Worm (Caenorhabditis elegans) whole organism, L3 larva: ENCODE data around the gene F09B9.5.
A peak's percentile ranks its signal among the peaks of the same experiment; 100 is the strongest.

Experiments used
- R02D3.7 ChIP-seq: fragments of 150-350 bp; optimal IDR thresholded peaks from 2 replicates; lab custom pipeline; 2014; ENCODE audit warnings: missing biosample characterization, missing genetic modification characterization
- ZK546.5 ChIP-seq: sonication (generic microtip); optimal IDR thresholded peaks from 2 replicates; lab custom pipeline; 2017; ENCODE audit warnings: missing biosample characterization, missing genetic modification characterization
- aly-2 ChIP-seq: fragments of 150-350 bp; optimal IDR thresholded peaks from 2 replicates; lab custom pipeline; 2014; ENCODE audit warnings: missing biosample characterization, missing genetic modification characterization
- ama-1 ChIP-seq: fragments of 150-350 bp; optimal IDR thresholded peaks from 2 replicates; lab custom pipeline; 2018
- ceh-16 ChIP-seq: sonication (generic microtip); optimal IDR thresholded peaks from 2 replicates; lab custom pipeline; 2017; ENCODE audit warnings: missing biosample characterization, missing genetic modification characterization
- ceh-28 ChIP-seq: fragments of 150-350 bp; optimal IDR thresholded peaks from 2 replicates; lab custom pipeline; 2014; ENCODE audit warnings: missing biosample characterization, missing genetic modification reagents, missing genetic modification characterization
- ceh-82 ChIP-seq: fragments of 150-350 bp; optimal IDR thresholded peaks from 2 replicates; lab custom pipeline; 2014; ENCODE audit warnings: missing biosample characterization, missing genetic modification characterization
- ceh-9 ChIP-seq: sonication (generic microtip); optimal IDR thresholded peaks from 2 replicates; lab custom pipeline; 2018; ENCODE audit warnings: missing biosample characterization, missing genetic modification characterization
- daf-12 ChIP-seq: fragments of 150-350 bp; optimal IDR thresholded peaks from 2 replicates; lab custom pipeline; 2014; ENCODE audit warnings: missing biosample characterization, missing genetic modification reagents, missing genetic modification characterization
- egl-27 ChIP-seq: sonication (generic microtip); optimal IDR thresholded peaks from 4 replicates; lab custom pipeline; 2017; ENCODE audit warnings: missing biosample characterization, missing genetic modification reagents, missing genetic modification characterization
- egl-5 ChIP-seq: fragments of 150-350 bp; optimal IDR thresholded peaks from 2 replicates; lab custom pipeline; 2017; ENCODE audit warnings: missing biosample characterization, missing genetic modification reagents, missing genetic modification characterization, inconsistent platforms
- elt-1 ChIP-seq: fragments of 150-350 bp; optimal IDR thresholded peaks from 2 replicates; lab custom pipeline; 2014; ENCODE audit warnings: missing biosample characterization, missing genetic modification characterization
- elt-2 ChIP-seq: sonication (generic microtip); optimal IDR thresholded peaks from 2 replicates; lab custom pipeline; 2016; ENCODE audit warnings: missing genetic modification reagents, mild to moderate bottlenecking, missing genetic modification characterization, missing compliant biosample characterization
- elt-3 ChIP-seq, 3 experiments: fragments of 150-350 bp in 1 of 3; sonication (generic microtip) in 2 of 3; optimal IDR thresholded peaks; 2 replicates in 2 of 3; 4 replicates in 1 of 3; lab custom pipeline; 2014 to 2017; ENCODE audit warnings: missing biosample characterization in 3 of 3, missing genetic modification characterization in 3 of 3
- eor-1 ChIP-seq, 2 experiments: fragments of 150-350 bp; optimal IDR thresholded peaks; 2 replicates each; lab custom pipeline; 2014 to 2018; ENCODE audit warnings: missing biosample characterization in 2 of 2, missing genetic modification characterization in 2 of 2
- fkh-10 ChIP-seq: sonication (generic microtip); optimal IDR thresholded peaks from 2 replicates; lab custom pipeline; 2017; ENCODE audit warnings: missing biosample characterization, missing genetic modification reagents, missing genetic modification characterization
- fkh-2 ChIP-seq: fragments of 150-350 bp; optimal IDR thresholded peaks from 2 replicates; lab custom pipeline; 2014; ENCODE audit warnings: missing biosample characterization, missing genetic modification reagents, missing genetic modification characterization
- fos-1 ChIP-seq: fragments of 150-350 bp; optimal IDR thresholded peaks from 2 replicates; lab custom pipeline; 2014; ENCODE audit warnings: missing biosample characterization, missing genetic modification characterization
- hmg-11 ChIP-seq: sonication (generic microtip); optimal IDR thresholded peaks from 2 replicates; lab custom pipeline; 2016; ENCODE audit warnings: missing genetic modification characterization, missing compliant biosample characterization
- jun-1 ChIP-seq: fragments of 150-350 bp; optimal IDR thresholded peaks from 2 replicates; lab custom pipeline; 2014; ENCODE audit warnings: missing biosample characterization, missing genetic modification reagents, missing genetic modification characterization
- lin-15B ChIP-seq: fragments of 150-350 bp; optimal IDR thresholded peaks from 2 replicates; lab custom pipeline; 2014; ENCODE audit warnings: missing biosample characterization, missing genetic modification characterization
- lin-39 ChIP-seq: fragments of 150-350 bp; optimal IDR thresholded peaks from 2 replicates; lab custom pipeline; 2018; ENCODE audit warnings: missing biosample characterization, missing genetic modification reagents, missing genetic modification characterization
- lsy-12 ChIP-seq: sonication (generic microtip); optimal IDR thresholded peaks from 2 replicates; lab custom pipeline; 2016; ENCODE audit warnings: mild to moderate bottlenecking, missing genetic modification characterization, missing compliant biosample characterization
- mdl-1 ChIP-seq: fragments of 150-350 bp; optimal IDR thresholded peaks from 2 replicates; lab custom pipeline; 2014; ENCODE audit warnings: missing biosample characterization, missing genetic modification characterization
- mml-1 ChIP-seq: fragments of 150-350 bp; sonication (generic microtip); optimal IDR thresholded peaks from 3 replicates; lab custom pipeline; 2014; ENCODE audit warnings: missing biosample characterization, missing genetic modification characterization
- nfya-1 ChIP-seq: sonication (generic microtip); optimal IDR thresholded peaks from 2 replicates; lab custom pipeline; 2017; ENCODE audit warnings: missing genetic modification characterization, mild to moderate bottlenecking, missing compliant biosample characterization, antibody characterized with exemption, moderate library complexity; ENCODE audit not compliant: insufficient read depth
- nhr-11 ChIP-seq: fragments of 150-350 bp; optimal IDR thresholded peaks from 2 replicates; lab custom pipeline; 2014; ENCODE audit warnings: missing biosample characterization, missing genetic modification characterization
- nhr-12 ChIP-seq: fragments of 150-350 bp; optimal IDR thresholded peaks from 2 replicates; lab custom pipeline; 2014; ENCODE audit warnings: missing biosample characterization, missing genetic modification characterization
- nhr-23 ChIP-seq: fragments of 150-350 bp; optimal IDR thresholded peaks from 2 replicates; lab custom pipeline; 2014; ENCODE audit warnings: missing biosample characterization, missing genetic modification reagents, missing genetic modification characterization
- nhr-237 ChIP-seq: fragments of 150-350 bp; optimal IDR thresholded peaks from 2 replicates; lab custom pipeline; 2014; ENCODE audit warnings: missing biosample characterization, missing genetic modification characterization
- nhr-25 ChIP-seq: sonication (generic microtip); optimal IDR thresholded peaks from 2 replicates; lab custom pipeline; 2017; ENCODE audit warnings: missing biosample characterization, missing genetic modification characterization
- nhr-28 ChIP-seq: fragments of 150-350 bp; optimal IDR thresholded peaks from 2 replicates; lab custom pipeline; 2014; ENCODE audit warnings: missing biosample characterization, missing genetic modification characterization
- nhr-43 ChIP-seq: sonication (generic microtip); optimal IDR thresholded peaks from 2 replicates; lab custom pipeline; 2016; ENCODE audit warnings: mild to moderate bottlenecking, missing genetic modification characterization, missing compliant biosample characterization; ENCODE audit not compliant: poor library complexity, severe bottlenecking
- nhr-67 ChIP-seq: fragments of 150-350 bp; optimal IDR thresholded peaks from 2 replicates; lab custom pipeline; 2014; ENCODE audit warnings: missing biosample characterization, missing genetic modification characterization
- nhr-76 ChIP-seq: fragments of 150-350 bp; sonication (generic microtip); optimal IDR thresholded peaks from 5 replicates; lab custom pipeline; 2014; ENCODE audit warnings: missing biosample characterization, missing genetic modification characterization
- nhr-77 ChIP-seq: fragments of 150-350 bp; optimal IDR thresholded peaks from 2 replicates; lab custom pipeline; 2014; ENCODE audit warnings: missing biosample characterization, missing genetic modification characterization
- pha-4 ChIP-seq: fragments of 150-350 bp; optimal IDR thresholded peaks from 2 replicates; lab custom pipeline; 2014; ENCODE audit warnings: missing biosample characterization, missing genetic modification reagents, missing genetic modification characterization
- pqm-1 ChIP-seq: fragments of 150-350 bp; optimal IDR thresholded peaks from 2 replicates; lab custom pipeline; 2017; ENCODE audit warnings: missing biosample characterization, missing genetic modification characterization, inconsistent platforms
- sea-2 ChIP-seq: fragments of 150-350 bp; sonication (generic microtip); optimal IDR thresholded peaks from 4 replicates; lab custom pipeline; 2014; ENCODE audit warnings: missing biosample characterization, missing genetic modification reagents, missing genetic modification characterization
- skn-1 ChIP-seq: fragments of 150-350 bp; optimal IDR thresholded peaks from 2 replicates; lab custom pipeline; 2014; ENCODE audit warnings: missing biosample characterization, missing genetic modification characterization
- snpc-4 ChIP-seq: fragments of 150-350 bp; optimal IDR thresholded peaks from 2 replicates; lab custom pipeline; 2014; ENCODE audit warnings: missing biosample characterization, missing genetic modification characterization
- tbx-2 ChIP-seq: sonication (generic microtip); optimal IDR thresholded peaks from 2 replicates; lab custom pipeline; 2016; ENCODE audit warnings: mild to moderate bottlenecking, missing genetic modification characterization, missing compliant biosample characterization
- unc-39 ChIP-seq: sonication (generic microtip); optimal IDR thresholded peaks from 4 replicates; lab custom pipeline; 2017; ENCODE audit warnings: missing biosample characterization, missing genetic modification characterization
- unc-62 ChIP-seq: fragments of 150-350 bp; sonication (generic microtip); optimal IDR thresholded peaks from 4 replicates; lab custom pipeline; 2014; ENCODE audit warnings: missing biosample characterization, missing genetic modification reagents, missing genetic modification characterization
- zag-1 ChIP-seq: fragments of 150-350 bp; optimal IDR thresholded peaks from 2 replicates; lab custom pipeline; 2014; ENCODE audit warnings: missing biosample characterization, missing genetic modification characterization
- ztf-11 ChIP-seq: fragments of 150-350 bp; optimal IDR thresholded peaks from 2 replicates; lab custom pipeline; 2014; ENCODE audit warnings: missing biosample characterization, missing genetic modification characterization
- ztf-4 ChIP-seq: fragments of 150-350 bp; optimal IDR thresholded peaks from 2 replicates; lab custom pipeline; 2014; ENCODE audit warnings: missing biosample characterization, missing genetic modification characterization

The F09B9.5 gene

ce11 chrX:10184708-10185107 lies 30.1 kb downstream of the F09B9.5 start:
- TF ChIP-seq nhr-12 (tag; lab: Kevin White, UChicago), result no peak
- TF ChIP-seq zag-1 (tag; lab: Kevin White, UChicago), result no peak
- TF ChIP-seq fkh-2, result no peak
- no peak for TF ChIP-seq unc-39
- TF ChIP-seq sea-2 (GFP tag; lab: Kevin White, UChicago), result no peak
- TF ChIP-seq egl-5 (tag; lab: Kevin White, UChicago), result no peak
- no peak for TF ChIP-seq nhr-237 (tag; lab: Kevin White, UChicago)
- TF ChIP-seq ceh-9 (tag; lab: Kevin White, UChicago), result no peak
- TF ChIP-seq elt-3 (tag; optimal IDR thresholded peaks at IDR 0.05; lab: Kevin White, UChicago), result no peak
- no peak for TF ChIP-seq egl-27 (tag; lab: Kevin White, UChicago)
- no peak for TF ChIP-seq ztf-4 (tag; lab: Kevin White, UChicago)
- TF ChIP-seq, all 47 proteins: peak for 0

- TF ChIP-seq jun-1 (tag; lab: Kevin White, UChicago) (peak; percentile 74), eor-1 (tag; optimal IDR thresholded peaks at IDR 0.05; lab: Kevin White, UChicago) (no peak), ceh-82 (no peak), elt-1 (tag; lab: Kevin White, UChicago) (peak; percentile 54), mdl-1 (tag; lab: Kevin White, UChicago) (peak; percentile 87), ceh-16 (tag; lab: Kevin White, UChicago) (no peak), pqm-1 (tag; lab: Kevin White, UChicago) (peak; percentile 9), egl-27 (tag; lab: Kevin White, UChicago) (peak; percentile 54), nhr-23 (tag; lab: Kevin White, UChicago) (no peak), elt-2 (tag; lab: Kevin White, UChicago) (peak; percentile 55), daf-12 (tag; lab: Kevin White, UChicago) (no peak), ztf-4 (tag; lab: Kevin White, UChicago) (no peak), elt-3 (tag; optimal IDR thresholded peaks at IDR 0.05; lab: Kevin White, UChicago) (no peak), unc-62 (GFP tag; lab: Kevin White, UChicago) (peak; percentile 75), nhr-77 (no peak), nhr-12 (tag; lab: Kevin White, UChicago) (no peak), nhr-11 (tag; lab: Kevin White, UChicago) (peak; percentile 79), ceh-9 (tag; lab: Kevin White, UChicago) (no peak), zag-1 (tag; lab: Kevin White, UChicago) (no peak), nfya-1 (tag; lab: Kevin White, UChicago) (peak; percentile 84), hmg-11 (tag; lab: Kevin White, UChicago) (peak; percentile 94), lin-15B (tag; lab: Kevin White, UChicago) (peak; percentile 39), nhr-67 (tag; lab: Kevin White, UChicago) (no peak), ama-1 (lab: Kevin White, UChicago) (no peak), lsy-12 (tag; lab: Kevin White, UChicago) (peak; percentile 68), skn-1 (tag; lab: Kevin White, UChicago) (no peak), fos-1 (peak; percentile 55), pha-4 (tag; lab: Kevin White, UChicago) (peak; percentile 74), R02D3.7 (tag; lab: Kevin White, UChicago) (peak; percentile 47), nhr-25 (tag; lab: Kevin White, UChicago) (peak; percentile 71), snpc-4 (tag; lab: Kevin White, UChicago) (peak; percentile 50), ztf-11 (no peak), unc-39 (no peak), nhr-76 (tag; lab: Kevin White, UChicago) (no peak), ceh-28 (peak; percentile 41), ZK546.5 (no peak), fkh-10 (peak; percentile 28), mml-1 (no peak), nhr-237 (tag; lab: Kevin White, UChicago) (no peak), egl-5 (tag; lab: Kevin White, UChicago) (peak; percentile 60), nhr-43 (tag; lab: Kevin White, UChicago) (peak; percentile 62), lin-39 (tag; lab: Kevin White, UChicago) (peak; percentile 94), sea-2 (GFP tag; lab: Kevin White, UChicago) (no peak), tbx-2 (tag; lab: Kevin White, UChicago) (peak; percentile 65), fkh-2 (no peak), aly-2 (no peak), nhr-28 (tag; lab: Kevin White, UChicago) (no peak)
Measured at ce11 chrX:10188493-10188895, 33.9 kb downstream of the F09B9.5 start.
